Fruit fly (Drosophila melanogaster) whole organism, adult: ENCODE results near the gene p38c.

Experiments
- CG11617 ChIP-seq: fragments of 200-800 bp; sonication (Bioruptor generic); optimal IDR thresholded peaks from 2 replicates; lab custom pipeline; 2017; ENCODE audit warnings: mild to moderate bottlenecking, missing biosample characterization, missing genetic modification reagents, missing genetic modification characterization
- CG12768 ChIP-seq: fragments of 200-800 bp; sonication (Bioruptor generic); optimal IDR thresholded peaks from 2 replicates; lab custom pipeline; 2017; ENCODE audit warnings: missing biosample characterization, missing genetic modification characterization, mild to moderate bottlenecking, moderate library complexity, missing genetic modification reagents
- CG14711 ChIP-seq: fragments of 200-800 bp; sonication (Bioruptor generic); optimal IDR thresholded peaks from 2 replicates; lab custom pipeline; 2018; ENCODE audit warnings: missing biosample characterization, mild to moderate bottlenecking, missing genetic modification characterization, moderate library complexity
- CG1620 ChIP-seq: fragments of 200-800 bp; sonication (Bioruptor generic); optimal IDR thresholded peaks from 2 replicates; lab custom pipeline; 2016; ENCODE audit warnings: missing biosample characterization, missing genetic modification characterization
- CG33017 ChIP-seq: fragments of 200-800 bp; sonication (Bioruptor generic); optimal IDR thresholded peaks from 2 replicates; lab custom pipeline; 2018; ENCODE audit warnings: missing biosample characterization, mild to moderate bottlenecking, missing genetic modification characterization, moderate library complexity
- CG5204 ChIP-seq: fragments of 200-800 bp; sonication (Bioruptor generic); optimal IDR thresholded peaks from 2 replicates; lab custom pipeline; 2016; ENCODE audit warnings: missing biosample characterization, missing genetic modification characterization
- CG7045 ChIP-seq: fragments of 200-800 bp; sonication (Bioruptor generic); optimal IDR thresholded peaks from 2 replicates; lab custom pipeline; 2017; ENCODE audit warnings: missing biosample characterization, mild to moderate bottlenecking, missing genetic modification characterization
- CG7101 ChIP-seq: fragments of 200-800 bp; sonication (Bioruptor generic); optimal IDR thresholded peaks from 2 replicates; lab custom pipeline; 2018; ENCODE audit warnings: missing biosample characterization, mild to moderate bottlenecking, missing genetic modification characterization, moderate library complexity
- Clk ChIP-seq: fragments of 200-800 bp; sonication (Bioruptor generic); optimal IDR thresholded peaks from 2 replicates; lab custom pipeline; 2017; ENCODE audit warnings: missing biosample characterization, missing genetic modification characterization
- Crg-1 ChIP-seq: fragments of 200-800 bp; sonication (Bioruptor generic); optimal IDR thresholded peaks from 2 replicates; lab custom pipeline; 2016; ENCODE audit warnings: missing biosample characterization, missing genetic modification characterization
- Hr96 ChIP-seq: fragments of 200-800 bp; sonication (Bioruptor generic); optimal IDR thresholded peaks from 2 replicates; lab custom pipeline; 2016; ENCODE audit warnings: missing biosample characterization, missing genetic modification characterization
- Mnt ChIP-seq: fragments of 200-800 bp; sonication (Bioruptor generic); optimal IDR thresholded peaks from 2 replicates; lab custom pipeline; 2016; ENCODE audit warnings: missing biosample characterization, mild to moderate bottlenecking, missing genetic modification characterization
- bab1 ChIP-seq: fragments of 200-800 bp; sonication (Bioruptor generic); optimal IDR thresholded peaks from 3 replicates; lab custom pipeline; 2019; ENCODE audit warnings: missing biosample characterization, mild to moderate bottlenecking, missing genetic modification characterization, moderate library complexity
- cic ChIP-seq: fragments of 200-800 bp; sonication (Bioruptor generic); optimal IDR thresholded peaks from 2 replicates; lab custom pipeline; 2017; ENCODE audit warnings: missing biosample characterization, mild to moderate bottlenecking, missing genetic modification characterization, moderate library complexity
- cnc ChIP-seq, 2 experiments: fragments of >200 bp; optimal IDR thresholded peaks; 2 replicates each; lab custom pipeline; 2017
- kay ChIP-seq: fragments of 200-800 bp; sonication (Bioruptor generic); peaks from one replicate; lab custom pipeline; 2016; ENCODE audit warnings: missing biosample characterization, missing genetic modification characterization, borderline replicate concordance
- ovo ChIP-seq: fragments of 200-800 bp; sonication (Bioruptor generic); optimal IDR thresholded peaks from 2 replicates; lab custom pipeline; 2016; ENCODE audit warnings: missing biosample characterization, missing genetic modification characterization
- pad ChIP-seq: fragments of 200-800 bp; sonication (Bioruptor generic); optimal IDR thresholded peaks from 3 replicates; lab custom pipeline; 2017; ENCODE audit warnings: missing biosample characterization, missing genetic modification characterization, mild to moderate bottlenecking, moderate library complexity, missing genetic modification reagents
- tj ChIP-seq: fragments of 200-800 bp; sonication (Bioruptor generic); optimal IDR thresholded peaks from 3 replicates; lab custom pipeline; 2017; ENCODE audit warnings: missing biosample characterization, mild to moderate bottlenecking, missing genetic modification characterization, moderate library complexity
- toe ChIP-seq: fragments of 200-800 bp; sonication (Bioruptor generic); optimal IDR thresholded peaks from 2 replicates; lab custom pipeline; 2016; ENCODE audit warnings: missing biosample characterization, missing genetic modification characterization

p38c gene

dm6 chr3R:24112320-24113069, 37.5 kb downstream of the p38c start, which contains the start of gene CG13605:
Gene CG13605, minus strand, starts transcription at chr3R:24112389.
- TF ChIP-seq cic (peak; percentile 27), CG7101 (peak; percentile 68), Hr96 (GFP tag; lab: Kevin White, UChicago) (peak; percentile 27), toe (GFP tag; lab: Kevin White, UChicago) (peak; percentile 71), cnc (optimal IDR thresholded peaks at IDR 0.05; lab: Kevin White, UChicago) (no peak), Clk (GFP tag; lab: Kevin White, UChicago) (peak; percentile 44), CG12768 (GFP tag; lab: Kevin White, UChicago) (peak; percentile 78), Crg-1 (GFP tag; lab: Kevin White, UChicago) (peak; percentile 68), tj (GFP tag; lab: Kevin White, UChicago) (peak; percentile 78), CG33017 (tag; lab: Kevin White, UChicago) (peak; percentile 73), bab1 (GFP tag; lab: Kevin White, UChicago) (peak; percentile 84), CG14711 (tag; lab: Kevin White, UChicago) (peak; percentile 69), CG11617 (peak; percentile 73), CG5204 (peak; percentile 64), CG1620 (GFP tag; lab: Kevin White, UChicago) (peak; percentile 28), ovo (GFP tag; lab: Kevin White, UChicago) (no peak), CG7045 (GFP tag; lab: Kevin White, UChicago) (peak; percentile 59), pad (GFP tag; lab: Kevin White, UChicago) (peak; percentile 62), kay (GFP tag; lab: Kevin White, UChicago) (no peak), Mnt (GFP tag; lab: Kevin White, UChicago) (peak; percentile 59)

dm6 chr3R:24108902-24109389, 41.1 kb downstream of the p38c start, which contains the start of the genes eIF4EHP and CG18428:
Gene eIF4EHP, minus strand, starts transcription at chr3R:24108960.
Gene CG18428, plus strand, starts transcription at chr3R:24109336.
- peak; percentile 98 for TF ChIP-seq Crg-1 (GFP tag; lab: Kevin White, UChicago)
- peak; percentile 95 for TF ChIP-seq pad (GFP tag; lab: Kevin White, UChicago)
- TF ChIP-seq Mnt (GFP tag; lab: Kevin White, UChicago) = peak; percentile 97
- TF ChIP-seq ovo (GFP tag; lab: Kevin White, UChicago) = peak; percentile 100
- peak; percentile 100 for TF ChIP-seq CG12768 (GFP tag; lab: Kevin White, UChicago)
- peak; percentile 95 for TF ChIP-seq Hr96 (GFP tag; lab: Kevin White, UChicago)
- peak; percentile 100 for TF ChIP-seq CG7101
- TF ChIP-seq CG11617 = peak; percentile 100
- peak; percentile 99 for TF ChIP-seq Clk (GFP tag; lab: Kevin White, UChicago)
- peak; percentile 98 for TF ChIP-seq CG5204
- peak; percentile 100 for TF ChIP-seq CG33017 (tag; lab: Kevin White, UChicago)
- peak; percentile 98 for TF ChIP-seq cic
- no peak for TF ChIP-seq kay (GFP tag; lab: Kevin White, UChicago)
- TF ChIP-seq bab1 (GFP tag; lab: Kevin White, UChicago) = peak; percentile 99
- peak; percentile 96 for TF ChIP-seq CG1620 (GFP tag; lab: Kevin White, UChicago)
- TF ChIP-seq tj (GFP tag; lab: Kevin White, UChicago) = peak; percentile 97
- no peak for TF ChIP-seq cnc (optimal IDR thresholded peaks at IDR 0.05; lab: Kevin White, UChicago)
- peak; percentile 98 for TF ChIP-seq toe (GFP tag; lab: Kevin White, UChicago)
- TF ChIP-seq CG14711 (tag; lab: Kevin White, UChicago) = peak; percentile 99
- TF ChIP-seq CG7045 (GFP tag; lab: Kevin White, UChicago) = peak; percentile 100

- TF ChIP-seq CG14711 (tag; lab: Kevin White, UChicago) = no peak
- TF ChIP-seq toe (GFP tag; lab: Kevin White, UChicago) = no peak
- no peak for TF ChIP-seq cnc (optimal IDR thresholded peaks at IDR 0.05; lab: Kevin White, UChicago)
- no peak for TF ChIP-seq tj (GFP tag; lab: Kevin White, UChicago)
- no peak for TF ChIP-seq CG7045 (GFP tag; lab: Kevin White, UChicago)
- no peak for TF ChIP-seq Crg-1 (GFP tag; lab: Kevin White, UChicago)
- no peak for TF ChIP-seq pad (GFP tag; lab: Kevin White, UChicago)
- TF ChIP-seq Hr96 (GFP tag; lab: Kevin White, UChicago) = no peak
Observed at dm6 chr3R:24106879-24107441, 43.0 kb downstream of the p38c start, which contains the start of gene CG10694. Gene CG10694, plus strand, starts transcription at chr3R:24107391.

- TF ChIP-seq Hr96 (GFP tag; lab: Kevin White, UChicago) (no peak), kay (GFP tag; lab: Kevin White, UChicago) (no peak), pad (GFP tag; lab: Kevin White, UChicago) (peak; percentile 44), CG33017 (tag; lab: Kevin White, UChicago) (peak; percentile 77), bab1 (GFP tag; lab: Kevin White, UChicago) (peak; percentile 87), cic (peak; percentile 94), toe (GFP tag; lab: Kevin White, UChicago) (peak; percentile 24), ovo (GFP tag; lab: Kevin White, UChicago) (peak; percentile 5), CG7045 (GFP tag; lab: Kevin White, UChicago) (peak; percentile 59), Clk (GFP tag; lab: Kevin White, UChicago) (no peak), Crg-1 (GFP tag; lab: Kevin White, UChicago) (peak; percentile 64), CG5204 (peak; percentile 62), CG14711 (tag; lab: Kevin White, UChicago) (peak; percentile 68), Mnt (GFP tag; lab: Kevin White, UChicago) (peak; percentile 88), cnc (optimal IDR thresholded peaks at IDR 0.05; lab: Kevin White, UChicago) (no peak), CG1620 (GFP tag; lab: Kevin White, UChicago) (peak; percentile 65), CG11617 (peak; percentile 60), CG12768 (GFP tag; lab: Kevin White, UChicago) (peak; percentile 80), tj (GFP tag; lab: Kevin White, UChicago) (no peak), CG7101 (peak; percentile 78)
Observed at dm6 chr3R:24106059-24106631, 43.9 kb downstream of the p38c start.
